Worm (Caenorhabditis elegans): Measurements from ENCODE around the gene C16A3.5.

ce11 chrIII:6415306-6415973 lies 34.9 kb downstream of the C16A3.5 start, which contains the start of gene nas-4:
- TF ChIP-seq nhr-77 (tag; optimal IDR thresholded peaks at IDR 0.05) (no peak), ztf-4 (tag; optimal IDR thresholded peaks at IDR 0.05) (no peak)

Measured in whole organism, L3 larva.